Comparison of ENCODE assay signal across 1 fruit fly cellular context in genomic region chr3L:16865123-16865831, dm6.
TF ChIP-seq lines count a peak whose summit lies in the region.

Gene Lmpt (plus strand): TSS chr3L:16865295.

TF ChIP-seq in whole organism, embryonic, 481 proteins besides CTCF, POLR2A, EP300 and RAD21 (continued from another document):
- peak; percentile 10; the same call in 1 of the 2 replicates for TF ChIP-seq Rfx (GFP tag; IDR thresholded peaks at IDR 0.05; lab: Robert Waterston, UW)
- no peak for TF ChIP-seq CG8359 (GFP tag; optimal IDR thresholded peaks at IDR 0.05; lab: Kevin White, UChicago; ENCODE audit: borderline replicate concordance)
- TF ChIP-seq CG14667 (GFP tag; IDR thresholded peaks at IDR 0.05; lab: Robert Waterston, UW) = no peak
- peak; percentile 4 for TF ChIP-seq nmo (GFP tag; optimal IDR thresholded peaks at IDR 0.05; lab: Kevin White, UChicago)
- TF ChIP-seq ERR (GFP tag; optimal IDR thresholded peaks at IDR 0.05; lab: Kevin White, UChicago) = no peak
- TF ChIP-seq NfI (GFP tag; optimal IDR thresholded peaks at IDR 0.05; lab: Kevin White, UChicago) = no peak
- peak; percentile 10 for TF ChIP-seq CG9437 (GFP tag; optimal IDR thresholded peaks at IDR 0.05; lab: Kevin White, UChicago)
- TF ChIP-seq grau (tag; optimal IDR thresholded peaks at IDR 0.05; lab: Kevin White, UChicago) = peak; percentile 14
- no peak for TF ChIP-seq CG11560 (tag; IDR thresholded peaks at IDR 0.05; lab: Robert Waterston, UW)
- peak; percentile 27 for TF ChIP-seq CG1603 (tag; optimal IDR thresholded peaks at IDR 0.05; lab: Kevin White, UChicago)
- peak; percentile 22; the same call in 1 of the 2 replicates for TF ChIP-seq Xrp1 (GFP tag; IDR thresholded peaks at IDR 0.05; lab: Robert Waterston, UW)
- no peak for TF ChIP-seq CG12769 (tag; optimal IDR thresholded peaks at IDR 0.05; lab: Kevin White, UChicago)
- peak; percentile 85 for TF ChIP-seq cg (GFP tag; optimal IDR thresholded peaks at IDR 0.05; lab: Kevin White, UChicago)
- no peak for TF ChIP-seq cad (GFP tag; optimal IDR thresholded peaks at IDR 0.05; lab: Kevin White, UChicago)
- no peak for TF ChIP-seq HHEX (GFP tag; optimal IDR thresholded peaks at IDR 0.05; lab: Kevin White, UChicago)
- peak; percentile 89 for TF ChIP-seq gfzf (GFP tag; optimal IDR thresholded peaks at IDR 0.05; lab: Kevin White, UChicago)
- TF ChIP-seq Lhr (GFP tag; optimal IDR thresholded peaks at IDR 0.05; lab: Kevin White, UChicago) = peak; percentile 49
- TF ChIP-seq CG2199 (GFP tag; IDR thresholded peaks at IDR 0.05; lab: Robert Waterston, UW) = 0 out of 3 replicates have a peak, but pooled peaks have one; percentile 58
- no peak for TF ChIP-seq CG9609 (GFP tag; optimal IDR thresholded peaks at IDR 0.05; lab: Kevin White, UChicago)
- TF ChIP-seq h (optimal IDR thresholded peaks at IDR 0.05; lab: Kevin White, UChicago) = no peak
- TF ChIP-seq CG16779 (GFP tag; IDR thresholded peaks at IDR 0.05; lab: Robert Waterston, UW) = no peak
- TF ChIP-seq CG1792 (GFP tag; optimal IDR thresholded peaks at IDR 0.05; lab: Kevin White, UChicago) = no peak
- TF ChIP-seq gro (GFP tag; optimal IDR thresholded peaks at IDR 0.05; lab: Kevin White, UChicago) = no peak
- TF ChIP-seq CG7786 (GFP tag; optimal IDR thresholded peaks at IDR 0.05; lab: Kevin White, UChicago) = no peak
- TF ChIP-seq CG15514 (GFP tag; optimal IDR thresholded peaks at IDR 0.05; lab: Kevin White, UChicago) = peak; percentile 48
- TF ChIP-seq CG11247 (GFP tag; IDR thresholded peaks at IDR 0.05; lab: Robert Waterston, UW) = no peak
- no peak for TF ChIP-seq fd96Cb (tag; optimal IDR thresholded peaks at IDR 0.05; lab: Kevin White, UChicago)
- no peak for TF ChIP-seq BtbVII (GFP tag; optimal IDR thresholded peaks at IDR 0.05; lab: Kevin White, UChicago)
- TF ChIP-seq CG7839 (tag; optimal IDR thresholded peaks at IDR 0.05; lab: Kevin White, UChicago) = peak; percentile 21
- peak; percentile 3 for TF ChIP-seq CG18262 (tag; optimal IDR thresholded peaks at IDR 0.05; lab: Kevin White, UChicago)
- peak; percentile 31 for TF ChIP-seq zf30C (GFP tag; optimal IDR thresholded peaks at IDR 0.05; lab: Kevin White, UChicago)
- TF ChIP-seq Hmx (GFP tag; optimal IDR thresholded peaks at IDR 0.05; lab: Kevin White, UChicago) = no peak
- no peak for TF ChIP-seq CG11695 (GFP tag; IDR thresholded peaks at IDR 0.05; lab: Robert Waterston, UW)
- TF ChIP-seq Doc3 (GFP tag; IDR thresholded peaks at IDR 0.05; lab: Robert Waterston, UW; ENCODE audit: partially characterized antibody) = no peak
- no peak for TF ChIP-seq tin (GFP tag; optimal IDR thresholded peaks at IDR 0.05; lab: Kevin White, UChicago)
- TF ChIP-seq CG32772 (GFP tag; IDR thresholded peaks at IDR 0.05; lab: Robert Waterston, UW) = no peak
- no peak for TF ChIP-seq ase (GFP tag; IDR thresholded peaks at IDR 0.05; lab: Robert Waterston, UW)
- TF ChIP-seq Adf1 (GFP tag; IDR thresholded peaks at IDR 0.05; lab: Robert Waterston, UW) = no peak
- TF ChIP-seq danr (GFP tag; IDR thresholded peaks at IDR 0.05; lab: Robert Waterston, UW) = no peak
- no peak for TF ChIP-seq Fer2 (tag; optimal IDR thresholded peaks at IDR 0.05; lab: Kevin White, UChicago)
- TF ChIP-seq grn (GFP tag; optimal IDR thresholded peaks at IDR 0.05; lab: Kevin White, UChicago) = no peak
- no peak for TF ChIP-seq CG18619 (GFP tag; optimal IDR thresholded peaks at IDR 0.05; lab: Kevin White, UChicago)
- TF ChIP-seq CG10267 (tag; optimal IDR thresholded peaks at IDR 0.05; lab: Kevin White, UChicago) = peak; percentile 13
